Worm (Caenorhabditis elegans): ENCODE data around the gene C50F7.6.

The C50F7.6 gene

DNA sequence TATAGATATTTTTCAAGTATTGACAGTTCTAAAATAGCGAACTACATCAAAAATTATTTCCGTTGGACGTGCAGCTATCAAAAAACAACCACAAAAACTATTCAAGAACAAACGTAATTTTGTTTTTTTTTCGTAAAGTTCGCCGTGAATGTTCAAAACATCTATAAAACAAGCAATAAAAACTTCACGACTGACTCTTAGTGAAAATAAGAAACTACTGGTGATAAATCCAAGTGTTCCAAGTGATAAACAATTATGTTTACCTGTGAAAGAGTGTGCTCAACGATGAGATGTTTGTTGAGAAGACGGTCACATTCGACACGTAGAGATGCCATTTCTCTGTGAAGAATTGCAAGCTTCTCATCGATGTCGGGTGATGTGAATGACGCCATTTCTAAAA lies at the start of gene C50F7.6:
C50F7.6 (minus strand) TSS at position 394 of the 400 bp plus-strand sequence.
- TF ChIP-seq dao-5 (tag; optimal IDR thresholded peaks at IDR 0.05), result no peak
- TF ChIP-seq W03F9.2 (tag; optimal IDR thresholded peaks at IDR 0.05), result no peak
- TF ChIP-seq him-1 (tag; optimal IDR thresholded peaks at IDR 0.05), result no peak

DNA sequence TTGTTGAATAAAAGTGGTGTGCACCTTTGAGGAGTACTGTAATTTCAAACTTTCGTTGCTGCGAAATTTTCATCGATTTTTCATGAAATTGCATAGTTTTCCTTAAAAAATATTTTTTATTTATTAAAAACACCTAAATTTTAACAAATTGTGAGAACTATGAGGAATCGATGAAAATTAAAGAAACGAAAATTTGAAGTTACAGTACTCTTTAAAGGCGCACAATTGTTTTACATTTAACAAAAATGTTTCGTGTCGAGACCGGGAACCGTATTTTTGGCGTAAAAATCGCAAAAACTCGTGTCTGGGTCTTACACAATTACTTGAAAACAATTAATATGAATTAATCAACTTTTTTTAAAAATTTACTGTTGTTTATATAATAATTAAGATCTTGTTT lies 47.2 kb upstream of the C50F7.6 start, which contains the start of gene rdl-1:
rdl-1 (minus strand) TSS at position 101 of the 400 bp plus-strand sequence.
- TF ChIP-seq W03F9.2 (tag; optimal IDR thresholded peaks at IDR 0.05) (no peak), dao-5 (tag; optimal IDR thresholded peaks at IDR 0.05) (no peak), him-1 (tag; optimal IDR thresholded peaks at IDR 0.05) (no peak)

DNA sequence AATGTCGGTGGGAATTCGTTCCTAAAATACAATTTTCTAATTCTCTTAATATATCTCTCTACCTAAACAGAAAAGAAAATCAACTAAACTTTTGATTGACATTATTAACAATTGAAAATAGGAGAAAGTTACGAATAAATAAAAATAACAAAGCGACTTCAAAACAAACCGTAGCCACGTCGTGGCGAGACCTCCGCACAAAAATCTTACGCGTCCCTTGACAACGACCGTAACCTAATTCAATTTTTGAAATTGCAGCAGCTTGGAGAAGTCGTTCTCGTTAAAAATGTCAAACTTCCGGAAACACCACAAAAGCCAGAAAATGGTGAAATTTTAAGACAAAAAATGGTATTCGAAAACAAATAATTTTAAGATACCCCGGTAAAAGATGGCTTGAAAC lies 41.3 kb upstream of the C50F7.6 start:
- TF ChIP-seq W03F9.2 (tag; optimal IDR thresholded peaks at IDR 0.05) (peak; percentile 37), dao-5 (tag; optimal IDR thresholded peaks at IDR 0.05) (no peak)

DNA sequence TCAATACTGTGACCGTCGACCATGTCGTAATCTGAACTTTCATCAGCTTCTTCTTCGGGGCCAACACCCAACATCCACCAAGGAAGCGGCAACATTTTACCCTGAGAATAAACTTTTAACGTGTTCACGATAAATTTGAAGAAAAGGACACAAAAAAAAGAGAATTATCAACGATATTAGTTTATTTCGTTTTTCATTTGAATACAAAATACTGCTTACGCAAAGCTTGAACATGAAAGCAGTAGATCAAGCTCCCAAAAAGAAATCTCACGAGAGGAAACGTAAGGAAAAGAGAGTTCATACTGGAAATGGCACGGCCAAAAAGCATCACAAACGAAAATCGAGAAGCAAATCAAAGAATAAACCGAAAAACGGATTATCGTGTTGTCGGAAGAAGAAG lies 40.7 kb upstream of the C50F7.6 start, which contains the start of the genes C46A5.6 and C46A5.1:
C46A5.6 (minus strand) TSS at position 101 of the 400 bp plus-strand sequence.
C46A5.1 (plus strand) TSS at position 184 of the 400 bp plus-strand sequence.
- no peak for TF ChIP-seq him-1 (tag; optimal IDR thresholded peaks at IDR 0.05)
- TF ChIP-seq dao-5 (tag; optimal IDR thresholded peaks at IDR 0.05), result no peak

DNA sequence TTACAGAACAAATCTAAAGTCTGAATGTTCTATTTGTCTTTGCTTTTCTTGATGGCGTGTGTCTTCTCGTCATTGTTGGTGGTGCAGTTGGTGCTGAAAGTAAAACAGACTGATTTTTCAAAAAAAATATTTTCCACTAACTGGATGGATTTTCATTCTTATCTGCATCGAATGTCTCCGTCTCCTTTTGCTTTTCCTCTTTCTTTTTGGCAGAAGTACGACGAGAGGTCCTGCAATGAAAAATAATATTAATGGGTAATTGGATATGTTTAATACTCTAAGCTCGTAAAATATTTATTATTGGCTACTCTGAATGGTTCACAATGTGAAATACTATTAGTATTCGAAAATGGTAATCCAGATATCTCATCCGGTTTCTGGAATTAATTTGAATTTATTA lies 37.1 kb upstream of the C50F7.6 start, which contains the start of gene del-7:
del-7 (plus strand) TSS at position 301 of the 400 bp plus-strand sequence.
- TF ChIP-seq W03F9.2 (tag; optimal IDR thresholded peaks at IDR 0.05), result no peak
- TF ChIP-seq dao-5 (tag; optimal IDR thresholded peaks at IDR 0.05), result no peak
- no peak for TF ChIP-seq him-1 (tag; optimal IDR thresholded peaks at IDR 0.05)

DNA sequence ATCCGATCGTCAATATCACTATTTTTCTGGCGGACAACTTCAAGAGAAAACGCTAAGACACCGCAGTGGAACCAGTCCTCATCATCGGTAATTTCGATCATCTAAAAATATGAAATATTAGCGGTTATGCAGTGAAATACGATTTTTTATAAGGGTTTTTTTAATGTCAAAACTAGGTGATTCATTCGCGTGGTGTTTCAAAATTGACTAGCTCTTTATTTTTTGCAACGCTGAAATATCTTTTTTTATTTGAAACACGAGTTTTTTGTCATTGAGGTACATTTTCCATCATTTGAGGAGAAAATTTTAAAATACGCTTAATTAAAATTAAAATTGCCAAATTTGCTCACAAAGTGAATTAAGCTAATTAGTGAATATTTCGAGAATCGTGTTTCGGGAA lies 36.5 kb upstream of the C50F7.6 start, which contains the start of gene dsb-3:
dsb-3 (minus strand) TSS at position 101 of the 400 bp plus-strand sequence.
- TF ChIP-seq dao-5 (tag; optimal IDR thresholded peaks at IDR 0.05), result no peak
- TF ChIP-seq him-1 (tag; optimal IDR thresholded peaks at IDR 0.05), result no peak
- TF ChIP-seq W03F9.2 (tag; optimal IDR thresholded peaks at IDR 0.05), result no peak

DNA sequence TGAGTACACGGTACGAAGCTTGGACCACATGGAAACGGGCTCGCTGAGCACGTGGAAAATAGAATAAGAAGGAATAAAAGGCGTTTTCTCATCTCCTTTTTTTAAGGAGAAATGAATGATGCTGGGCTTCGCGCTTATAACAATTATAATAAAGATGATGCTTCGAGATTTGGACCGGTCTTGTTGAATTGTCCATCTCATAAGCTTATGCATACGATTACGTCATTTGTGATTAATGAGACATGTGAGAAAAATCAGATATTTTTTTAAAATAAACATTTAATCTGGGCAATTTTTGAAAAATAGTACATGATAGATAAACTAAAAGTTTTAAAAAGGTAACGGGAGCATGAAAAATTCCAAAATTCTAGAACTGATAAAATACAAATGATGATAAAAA lies 34.2 kb upstream of the C50F7.6 start, which contains the start of gene C46A5.4:
C46A5.4 (minus strand) TSS at position 101 of the 400 bp plus-strand sequence.
- TF ChIP-seq him-1 (tag; optimal IDR thresholded peaks at IDR 0.05), result no peak
- no peak for TF ChIP-seq dao-5 (tag; optimal IDR thresholded peaks at IDR 0.05)
- no peak for TF ChIP-seq W03F9.2 (tag; optimal IDR thresholded peaks at IDR 0.05)

DNA sequence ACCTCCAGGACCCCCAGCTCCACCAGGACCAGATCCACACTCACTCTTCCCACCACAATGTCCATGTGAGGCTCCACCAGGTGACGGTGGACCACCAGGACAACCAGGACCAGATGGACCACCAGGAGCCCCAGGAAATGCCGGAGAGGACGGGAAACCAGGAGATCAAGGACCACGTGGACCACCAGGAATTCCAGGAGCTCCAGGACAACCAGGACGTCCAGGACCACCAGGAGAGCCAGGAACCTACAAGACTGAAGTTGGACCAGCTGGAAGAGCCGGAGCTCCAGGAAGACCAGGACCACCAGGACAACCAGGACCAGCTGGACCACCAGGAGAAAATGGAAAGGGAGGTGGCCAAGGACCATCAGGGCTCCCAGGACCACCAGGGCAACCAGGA lies 31.1 kb upstream of the C50F7.6 start:
- TF ChIP-seq dao-5 (tag; optimal IDR thresholded peaks at IDR 0.05) (no peak), W03F9.2 (tag; optimal IDR thresholded peaks at IDR 0.05) (no peak), him-1 (tag; optimal IDR thresholded peaks at IDR 0.05) (no peak)

DNA sequence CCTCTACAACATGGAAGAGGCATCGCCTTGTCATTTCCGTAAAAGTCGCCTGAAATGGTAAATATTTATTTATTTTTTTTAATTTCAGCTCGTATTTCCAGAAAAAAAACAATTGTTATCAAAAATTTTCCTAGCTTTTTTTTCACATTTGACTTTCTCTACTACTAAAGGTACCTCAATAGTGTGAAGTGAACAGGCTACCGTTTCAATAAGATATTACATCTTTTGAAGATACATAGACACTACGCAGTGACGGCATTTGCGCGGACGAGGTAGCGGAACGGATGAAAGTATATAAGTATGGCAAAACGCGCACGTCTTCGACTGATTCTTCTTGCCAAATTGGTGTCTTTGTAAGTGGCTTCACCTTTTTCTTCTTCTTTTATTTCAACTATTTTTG lies 30.1 kb upstream of the C50F7.6 start, which contains the start of gene col-14:
col-14 (plus strand) TSS at position 301 of the 400 bp plus-strand sequence.
- TF ChIP-seq W03F9.2 (tag; optimal IDR thresholded peaks at IDR 0.05) (no peak), him-1 (tag; optimal IDR thresholded peaks at IDR 0.05) (no peak), dao-5 (tag; optimal IDR thresholded peaks at IDR 0.05) (no peak)

DNA sequence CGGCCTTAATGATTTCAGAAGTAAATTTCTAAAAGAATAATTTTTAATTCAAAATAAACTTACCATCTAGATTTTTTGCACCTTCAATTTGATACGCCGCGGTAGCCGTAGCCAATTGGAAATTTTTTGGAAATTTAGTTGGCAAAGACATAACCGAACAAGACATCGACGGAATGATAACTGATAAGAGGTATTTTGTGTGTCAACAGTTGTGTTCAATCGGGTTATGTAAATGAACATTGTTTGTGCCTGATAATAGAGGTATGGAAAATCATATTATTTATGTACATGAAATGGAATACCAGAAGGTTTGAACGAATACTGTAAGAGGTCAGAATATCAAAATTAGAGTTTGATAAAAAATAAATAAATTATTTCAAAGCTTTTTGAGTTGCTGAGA lies 24.8 kb upstream of the C50F7.6 start, which contains the start of gene klo-1:
klo-1 (minus strand) TSS at position 388 of the 400 bp plus-strand sequence.
- TF ChIP-seq W03F9.2 (tag; optimal IDR thresholded peaks at IDR 0.05) (no peak), him-1 (tag; optimal IDR thresholded peaks at IDR 0.05) (no peak), dao-5 (tag; optimal IDR thresholded peaks at IDR 0.05) (no peak)

DNA sequence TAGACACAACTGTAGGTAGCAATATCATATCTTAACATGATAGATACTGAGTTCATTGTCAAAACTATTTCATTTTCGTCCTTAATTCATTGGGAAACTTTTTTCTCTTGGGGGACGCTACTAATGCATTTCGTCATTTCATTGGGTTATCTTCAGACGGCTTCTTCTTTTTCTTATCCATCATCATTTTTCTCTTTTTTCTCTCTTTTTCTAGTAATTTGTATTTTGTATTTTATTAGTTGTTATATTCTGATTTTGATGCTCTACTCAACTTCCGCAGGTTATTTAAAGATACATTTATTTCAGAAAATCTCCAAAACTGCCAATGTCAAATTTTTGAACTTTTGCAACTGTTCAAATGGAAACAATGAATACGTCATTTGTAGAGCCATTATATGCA lies 20.5 kb upstream of the C50F7.6 start, which contains the start of gene npr-35:
npr-35 (plus strand) TSS at position 301 of the 400 bp plus-strand sequence.
- no peak for TF ChIP-seq W03F9.2 (tag; optimal IDR thresholded peaks at IDR 0.05)
- TF ChIP-seq him-1 (tag; optimal IDR thresholded peaks at IDR 0.05), result no peak
- TF ChIP-seq dao-5 (tag; optimal IDR thresholded peaks at IDR 0.05), result no peak

DNA sequence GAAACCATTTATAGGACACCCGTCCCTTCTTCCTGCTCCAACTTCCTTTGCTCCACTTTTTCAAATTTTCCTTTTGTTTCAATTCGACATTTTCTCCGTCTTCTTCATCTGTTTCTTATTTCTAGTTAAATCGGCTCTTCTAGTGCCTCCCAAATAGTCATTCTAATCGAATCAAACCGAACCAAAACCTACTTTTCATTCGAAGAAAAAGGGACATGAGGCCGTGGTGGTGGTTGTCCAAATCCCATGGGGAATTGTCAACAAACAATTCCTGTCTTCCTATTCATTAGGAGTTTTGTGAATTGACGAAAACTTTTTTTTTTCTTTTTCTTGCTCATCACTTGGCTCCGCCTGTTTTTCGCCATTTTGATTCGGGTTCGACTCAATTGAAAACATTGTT lies 13.6 kb upstream of the C50F7.6 start:
- no peak for TF ChIP-seq W03F9.2 (tag; optimal IDR thresholded peaks at IDR 0.05)
- TF ChIP-seq him-1 (tag; optimal IDR thresholded peaks at IDR 0.05), result no peak
- TF ChIP-seq dao-5 (tag; optimal IDR thresholded peaks at IDR 0.05), result no peak

DNA sequence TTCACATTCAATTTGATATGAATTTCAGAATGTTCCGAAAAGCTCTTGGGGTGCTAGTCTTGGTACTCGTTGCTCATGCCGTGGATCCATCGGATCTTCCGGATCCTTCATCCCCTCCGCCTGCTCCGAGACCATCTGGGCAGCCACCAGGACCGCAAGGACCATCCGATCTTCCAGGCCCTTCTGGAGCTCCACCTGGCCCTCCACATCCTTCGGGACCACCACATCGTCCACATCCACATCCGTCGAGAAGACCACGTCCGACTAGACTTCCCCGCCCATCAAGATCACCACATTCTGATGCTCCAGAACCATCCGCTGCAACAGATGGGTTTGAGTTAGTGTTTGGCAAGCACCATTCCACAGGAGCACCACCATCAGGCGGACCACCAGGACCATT lies 11.6 kb upstream of the C50F7.6 start, which contains the start of gene clx-1:
clx-1 (plus strand) TSS at position 30 of the 400 bp plus-strand sequence.
- TF ChIP-seq dao-5 (tag; optimal IDR thresholded peaks at IDR 0.05), result no peak
- no peak for TF ChIP-seq him-1 (tag; optimal IDR thresholded peaks at IDR 0.05)
- TF ChIP-seq W03F9.2 (tag; optimal IDR thresholded peaks at IDR 0.05), result no peak

DNA sequence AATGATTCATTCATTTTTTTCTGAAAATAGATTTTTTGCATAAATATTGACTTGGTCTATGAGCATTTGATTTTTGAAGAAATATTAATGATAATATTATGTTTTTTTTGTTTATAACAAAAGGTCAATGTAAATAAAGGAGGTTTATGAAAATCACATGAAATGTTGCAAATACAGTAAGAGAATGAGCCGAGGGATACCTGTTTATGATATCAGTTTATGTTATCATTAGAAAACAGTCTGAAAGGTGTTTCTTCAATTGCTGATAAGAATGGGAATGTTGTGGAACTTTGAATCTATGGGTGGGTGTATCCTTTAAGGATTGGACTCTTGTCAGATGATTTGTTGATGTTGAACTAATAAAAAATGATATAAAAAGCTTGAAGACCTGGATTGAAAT lies 11.2 kb upstream of the C50F7.6 start:
- TF ChIP-seq W03F9.2 (tag; optimal IDR thresholded peaks at IDR 0.05), result no peak
- no peak for TF ChIP-seq dao-5 (tag; optimal IDR thresholded peaks at IDR 0.05)
- no peak for TF ChIP-seq him-1 (tag; optimal IDR thresholded peaks at IDR 0.05)

DNA sequence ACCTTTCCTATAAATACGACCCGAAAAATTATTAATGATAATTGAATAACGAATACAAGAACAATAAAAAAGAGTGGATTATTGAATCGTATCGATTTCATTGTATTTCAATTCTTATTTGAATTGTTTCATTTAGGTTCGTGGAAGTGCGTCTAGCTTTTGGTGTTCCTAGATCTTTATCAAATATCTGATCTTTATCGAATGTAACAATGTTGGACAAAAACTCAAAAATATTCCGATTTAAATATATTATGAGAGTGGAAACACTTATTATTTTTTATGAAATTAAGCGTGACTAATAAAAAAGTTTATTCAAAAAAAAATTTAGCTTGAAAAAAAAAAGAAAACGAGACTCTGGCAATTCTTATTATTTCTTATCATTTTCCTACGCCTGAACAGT lies 9.0 kb upstream of the C50F7.6 start, which contains the start of the genes C50F7.9 and C50F7.3:
C50F7.9 (minus strand) TSS at position 101 of the 400 bp plus-strand sequence.
C50F7.3 (plus strand) TSS at position 370 of the 400 bp plus-strand sequence.
- TF ChIP-seq him-1 (tag; optimal IDR thresholded peaks at IDR 0.05), result no peak
- TF ChIP-seq W03F9.2 (tag; optimal IDR thresholded peaks at IDR 0.05), result no peak
- no peak for TF ChIP-seq dao-5 (tag; optimal IDR thresholded peaks at IDR 0.05)
